Fruit fly (Drosophila melanogaster) whole organism, adult: ENCODE results near the gene CG6503.

Experiments used
- CG11617 ChIP-seq: fragments of 200-800 bp; sonication (Bioruptor generic); optimal IDR thresholded peaks from 2 replicates; lab custom pipeline; 2017; ENCODE audit warnings: mild to moderate bottlenecking, missing biosample characterization, missing genetic modification reagents, missing genetic modification characterization
- CG12768 ChIP-seq: fragments of 200-800 bp; sonication (Bioruptor generic); optimal IDR thresholded peaks from 2 replicates; lab custom pipeline; 2017; ENCODE audit warnings: missing biosample characterization, missing genetic modification characterization, mild to moderate bottlenecking, moderate library complexity, missing genetic modification reagents
- CG14711 ChIP-seq: fragments of 200-800 bp; sonication (Bioruptor generic); optimal IDR thresholded peaks from 2 replicates; lab custom pipeline; 2018; ENCODE audit warnings: missing biosample characterization, mild to moderate bottlenecking, missing genetic modification characterization, moderate library complexity
- CG7045 ChIP-seq: fragments of 200-800 bp; sonication (Bioruptor generic); optimal IDR thresholded peaks from 2 replicates; lab custom pipeline; 2017; ENCODE audit warnings: missing biosample characterization, mild to moderate bottlenecking, missing genetic modification characterization
- Crg-1 ChIP-seq: fragments of 200-800 bp; sonication (Bioruptor generic); optimal IDR thresholded peaks from 2 replicates; lab custom pipeline; 2016; ENCODE audit warnings: missing biosample characterization, missing genetic modification characterization
- Hr96 ChIP-seq: fragments of 200-800 bp; sonication (Bioruptor generic); optimal IDR thresholded peaks from 2 replicates; lab custom pipeline; 2016; ENCODE audit warnings: missing biosample characterization, missing genetic modification characterization
- cic ChIP-seq: fragments of 200-800 bp; sonication (Bioruptor generic); optimal IDR thresholded peaks from 2 replicates; lab custom pipeline; 2017; ENCODE audit warnings: missing biosample characterization, mild to moderate bottlenecking, missing genetic modification characterization, moderate library complexity
- cnc ChIP-seq, 2 experiments: fragments of >200 bp; optimal IDR thresholded peaks; 2 replicates each; lab custom pipeline; 2017
- kay ChIP-seq: fragments of 200-800 bp; sonication (Bioruptor generic); peaks from one replicate; lab custom pipeline; 2016; ENCODE audit warnings: missing biosample characterization, missing genetic modification characterization, borderline replicate concordance
- ovo ChIP-seq: fragments of 200-800 bp; sonication (Bioruptor generic); optimal IDR thresholded peaks from 2 replicates; lab custom pipeline; 2016; ENCODE audit warnings: missing biosample characterization, missing genetic modification characterization
- pad ChIP-seq: fragments of 200-800 bp; sonication (Bioruptor generic); optimal IDR thresholded peaks from 3 replicates; lab custom pipeline; 2017; ENCODE audit warnings: missing biosample characterization, missing genetic modification characterization, mild to moderate bottlenecking, moderate library complexity, missing genetic modification reagents
- tj ChIP-seq: fragments of 200-800 bp; sonication (Bioruptor generic); optimal IDR thresholded peaks from 3 replicates; lab custom pipeline; 2017; ENCODE audit warnings: missing biosample characterization, mild to moderate bottlenecking, missing genetic modification characterization, moderate library complexity
- toe ChIP-seq: fragments of 200-800 bp; sonication (Bioruptor generic); optimal IDR thresholded peaks from 2 replicates; lab custom pipeline; 2016; ENCODE audit warnings: missing biosample characterization, missing genetic modification characterization

DNA sequence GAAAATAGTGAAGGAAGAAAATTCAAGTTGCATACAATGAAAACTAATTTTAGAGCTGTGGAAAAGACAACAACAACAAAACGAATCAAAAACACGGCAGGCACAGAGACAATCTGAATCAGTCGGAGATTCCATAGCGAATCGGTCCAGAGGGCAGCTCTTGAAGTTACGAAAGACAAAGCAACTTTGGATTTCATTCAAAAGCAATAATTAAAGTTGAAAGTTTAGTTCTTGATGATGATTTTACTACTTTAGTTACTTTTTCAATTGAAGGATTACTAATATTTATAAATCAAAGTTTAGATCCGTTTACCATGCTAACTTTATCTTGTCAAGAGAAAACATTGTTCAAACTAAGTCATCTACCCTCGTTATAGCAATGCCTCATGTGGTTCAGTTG lies 18.4 kb upstream of the CG6503 start:
- TF ChIP-seq cnc (optimal IDR thresholded peaks at IDR 0.05; lab: Kevin White, UChicago): no peak
- TF ChIP-seq CG11617: no peak
- no peak for TF ChIP-seq Crg-1 (GFP tag; lab: Kevin White, UChicago)
- TF ChIP-seq Hr96: no peak
- TF ChIP-seq kay (GFP tag; lab: Kevin White, UChicago): no peak
- no peak for TF ChIP-seq cic (GFP tag; lab: Kevin White, UChicago)
- TF ChIP-seq pad (GFP tag; lab: Kevin White, UChicago): no peak
- TF ChIP-seq CG14711 (tag; lab: Kevin White, UChicago): no peak
- TF ChIP-seq CG12768 (GFP tag; lab: Kevin White, UChicago): no peak
- no peak for TF ChIP-seq tj (GFP tag; lab: Kevin White, UChicago)
- TF ChIP-seq CG7045: no peak
- TF ChIP-seq toe (GFP tag; lab: Kevin White, UChicago): no peak
- no peak for TF ChIP-seq ovo (GFP tag; lab: Kevin White, UChicago)
